Worm (Caenorhabditis elegans): ENCODE data around the gene pfd-4.

The pfd-4 gene

ce11 chrIV:11286112-11286511, 28.9 kb upstream of the pfd-4 start:
- TF ChIP-seq snpc-1.2 (GFP tag; IDR thresholded peaks at IDR 0.05) = no peak
- TF ChIP-seq dve-1 (tag; optimal IDR thresholded peaks at IDR 0.05; ENCODE audit: insufficient read depth) = peak; percentile 49
- TF ChIP-seq daf-16 (GFP tag; optimal IDR thresholded peaks at IDR 0.05) = no peak
- TF ChIP-seq daf-16 (tag; optimal IDR thresholded peaks at IDR 0.05) = peak; percentile 59

ce11 chrIV:11287511-11287910, 27.5 kb upstream of the pfd-4 start, which contains the start of gene F54D1.6:
Gene F54D1.6 (plus strand): TSS chrIV:11287811.
- TF ChIP-seq T20F7.1 (GFP tag; optimal IDR thresholded peaks at IDR 0.05) (no peak), mxl-3 (GFP tag; optimal IDR thresholded peaks at IDR 0.05) (no peak), nhr-237 (tag; optimal IDR thresholded peaks at IDR 0.05) (no peak), daf-16 (GFP tag; optimal IDR thresholded peaks at IDR 0.05) (no peak), daf-16 (tag; optimal IDR thresholded peaks at IDR 0.05) (peak; percentile 17), unc-62 (GFP tag; optimal IDR thresholded peaks at IDR 0.05 in 1 of 2) (no peak), unc-62 (tag; optimal IDR thresholded peaks at IDR 0.05) (no peak), ctbp-1 (GFP tag; IDR thresholded peaks at IDR 0.05) (no peak), unc-39 (tag; optimal IDR thresholded peaks at IDR 0.05) (no peak)

ce11 chrIV:11288965-11289364, 26.0 kb upstream of the pfd-4 start:
- TF ChIP-seq Y5F2A.4 (GFP tag; optimal IDR thresholded peaks at IDR 0.05) = no peak
- no peak for TF ChIP-seq arid-1 (GFP tag; conservative IDR thresholded peaks at IDR 0.05)
- no peak for TF ChIP-seq daf-19 (GFP tag; conservative IDR thresholded peaks at IDR 0.05)
- peak; percentile 6 for TF ChIP-seq mes-2 (tag; optimal IDR thresholded peaks at IDR 0.05; ENCODE audit: poor library complexity, severe bottlenecking)
- TF ChIP-seq lin-38 (GFP tag; IDR thresholded peaks at IDR 0.05) = no peak
- peak; percentile 62 for TF ChIP-seq tra-1 (GFP tag; IDR thresholded peaks at IDR 0.05)
- no peak for TF ChIP-seq zip-11 (GFP tag; IDR thresholded peaks at IDR 0.05)
- TF ChIP-seq mxl-3 (GFP tag; optimal IDR thresholded peaks at IDR 0.05) = peak; percentile 36
- TF ChIP-seq nhr-6 (tag; optimal IDR thresholded peaks at IDR 0.05) = peak; percentile 25
- no peak for TF ChIP-seq daf-16 (GFP tag; optimal IDR thresholded peaks at IDR 0.05)
- TF ChIP-seq daf-16 (tag; optimal IDR thresholded peaks at IDR 0.05) = peak; percentile 96
- no peak for TF ChIP-seq ama-1 (optimal IDR thresholded peaks at IDR 0.05)
- TF ChIP-seq dmd-9 (GFP tag; IDR thresholded peaks at IDR 0.05) = no peak
- no peak for TF ChIP-seq nhr-111 (GFP tag; optimal IDR thresholded peaks at IDR 0.05)
- peak; percentile 84 for TF ChIP-seq nhr-77 (tag; optimal IDR thresholded peaks at IDR 0.05)
- TF ChIP-seq dmd-6 (GFP tag; IDR thresholded peaks at IDR 0.05) = peak; percentile 80
- TF ChIP-seq php-3 (GFP tag; IDR thresholded peaks at IDR 0.05) = peak; percentile 98
- peak; percentile 99 for TF ChIP-seq pqm-1 (tag; optimal IDR thresholded peaks at IDR 0.05)
- peak; percentile 57; the same call in 1 of the 2 replicates for TF ChIP-seq lin-1 (GFP tag; IDR thresholded peaks at IDR 0.05)
- TF ChIP-seq hlh-30 (tag; optimal IDR thresholded peaks at IDR 0.05; ENCODE audit: insufficient read depth) = peak; percentile 33
- TF ChIP-seq hlh-11 (tag; optimal IDR thresholded peaks at IDR 0.05) = peak; percentile 82
- TF ChIP-seq nhr-28 (tag; optimal IDR thresholded peaks at IDR 0.05) = peak; percentile 88
- peak; percentile 90 for TF ChIP-seq dve-1 (tag; optimal IDR thresholded peaks at IDR 0.05; ENCODE audit: insufficient read depth)
- TF ChIP-seq mep-1 (tag; optimal IDR thresholded peaks at IDR 0.05) = peak; percentile 37
- no peak for TF ChIP-seq nhr-10 (tag; optimal IDR thresholded peaks at IDR 0.05)

- TF ChIP-seq Y5F2A.4 (GFP tag; optimal IDR thresholded peaks at IDR 0.05) (no peak), hlh-11 (tag; optimal IDR thresholded peaks at IDR 0.05) (no peak), zfp-3 (GFP tag; conservative IDR thresholded peaks at IDR 0.05) (no peak), unc-62 (GFP tag; optimal IDR thresholded peaks at IDR 0.05 in 1 of 2) (no peak), unc-62 (tag; optimal IDR thresholded peaks at IDR 0.05) (no peak), ceh-62 (tag; optimal IDR thresholded peaks at IDR 0.05) (no peak), ZK337.2 (GFP tag; IDR thresholded peaks at IDR 0.05) (no peak), nhr-48 (tag; optimal IDR thresholded peaks at IDR 0.05) (no peak), skn-1 (tag; optimal IDR thresholded peaks at IDR 0.05) (no peak), R02D3.7 (tag; optimal IDR thresholded peaks at IDR 0.05) (no peak), pqm-1 (tag; optimal IDR thresholded peaks at IDR 0.05) (no peak), ztf-11 (tag; optimal IDR thresholded peaks at IDR 0.05) (no peak), attf-4 (tag; optimal IDR thresholded peaks at IDR 0.05) (no peak), lsy-2 (tag; optimal IDR thresholded peaks at IDR 0.05) (no peak), vab-7 (GFP tag; IDR thresholded peaks at IDR 0.05) (no peak), lin-1 (GFP tag; IDR thresholded peaks at IDR 0.05) (no peak), lin-38 (GFP tag; IDR thresholded peaks at IDR 0.05) (no peak), dmd-6 (GFP tag; IDR thresholded peaks at IDR 0.05) (no peak), nhr-6 (tag; optimal IDR thresholded peaks at IDR 0.05) (no peak), gei-8 (GFP tag; optimal IDR thresholded peaks at IDR 0.05) (no peak), dpl-1 (GFP tag; optimal IDR thresholded peaks at IDR 0.05) (no peak)
Measured at ce11 chrIV:11296787-11297186, 18.2 kb upstream of the pfd-4 start, which contains the start of gene mttu-1. Gene mttu-1 (minus strand): TSS chrIV:11296887.

Data from whole organism, L4 larva.